Fruit fly (Drosophila melanogaster) whole organism, adult: ENCODE data around the gene CG2701.

Source experiments
- CG11617 ChIP-seq: fragments of 200-800 bp; sonication (Bioruptor generic); optimal IDR thresholded peaks from 2 replicates; lab custom pipeline; 2017; ENCODE audit warnings: mild to moderate bottlenecking, missing biosample characterization, missing genetic modification reagents, missing genetic modification characterization
- CG33017 ChIP-seq: fragments of 200-800 bp; sonication (Bioruptor generic); optimal IDR thresholded peaks from 2 replicates; lab custom pipeline; 2018; ENCODE audit warnings: missing biosample characterization, mild to moderate bottlenecking, missing genetic modification characterization, moderate library complexity
- CG5204 ChIP-seq: fragments of 200-800 bp; sonication (Bioruptor generic); optimal IDR thresholded peaks from 2 replicates; lab custom pipeline; 2016; ENCODE audit warnings: missing biosample characterization, missing genetic modification characterization
- CG7045 ChIP-seq: fragments of 200-800 bp; sonication (Bioruptor generic); optimal IDR thresholded peaks from 2 replicates; lab custom pipeline; 2017; ENCODE audit warnings: missing biosample characterization, mild to moderate bottlenecking, missing genetic modification characterization
- Clk ChIP-seq: fragments of 200-800 bp; sonication (Bioruptor generic); optimal IDR thresholded peaks from 2 replicates; lab custom pipeline; 2017; ENCODE audit warnings: missing biosample characterization, missing genetic modification characterization
- Crg-1 ChIP-seq: fragments of 200-800 bp; sonication (Bioruptor generic); optimal IDR thresholded peaks from 2 replicates; lab custom pipeline; 2016; ENCODE audit warnings: missing biosample characterization, missing genetic modification characterization
- ovo ChIP-seq: fragments of 200-800 bp; sonication (Bioruptor generic); optimal IDR thresholded peaks from 2 replicates; lab custom pipeline; 2016; ENCODE audit warnings: missing biosample characterization, missing genetic modification characterization

dm6 chrX:2720122-2720521 is at the start of gene CG2701:
- TF ChIP-seq ovo (GFP tag; lab: Kevin White, UChicago): no peak
- TF ChIP-seq CG5204 (GFP tag; lab: Kevin White, UChicago): no peak
- TF ChIP-seq CG33017: no peak
- no peak for TF ChIP-seq CG7045 (GFP tag; lab: Kevin White, UChicago)
- TF ChIP-seq Clk (GFP tag; lab: Kevin White, UChicago): no peak
- TF ChIP-seq Crg-1: no peak
- no peak for TF ChIP-seq CG11617
